Fruit fly (Drosophila melanogaster) whole organism, wandering third instar larva: ENCODE data around the gene tbrd-1.

ENCODE experiments used
- rgr ChIP-seq: fragments of 200-800 bp; sonication (Bioruptor generic); optimal IDR thresholded peaks from 3 replicates; lab custom pipeline; 2016; ENCODE audit warnings: missing biosample characterization, mild to moderate bottlenecking, missing genetic modification characterization

Gene tbrd-1

DNA sequence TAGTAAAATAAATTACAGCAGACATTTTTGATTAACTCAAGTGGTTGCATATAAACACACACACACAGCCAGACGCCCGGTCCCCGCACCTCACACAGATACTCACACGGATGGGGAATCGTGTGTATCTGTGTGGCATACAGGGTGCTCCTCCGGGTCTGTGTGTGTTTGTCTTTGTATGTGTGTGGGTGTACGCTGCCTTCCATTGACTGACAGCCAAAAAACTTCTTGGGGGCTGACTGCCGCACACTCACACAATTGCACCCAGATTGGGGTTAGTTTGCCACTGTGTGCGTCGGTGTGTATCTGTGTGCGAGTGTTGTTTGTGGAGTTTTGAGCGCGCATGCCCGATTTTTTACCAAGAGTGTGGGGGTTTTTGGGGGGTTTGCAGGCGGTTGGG, 47.3 kb downstream of the tbrd-1 start:
- TF ChIP-seq rgr (GFP tag; lab: Kevin White, UChicago): no peak
